Worm (Caenorhabditis elegans) whole organism, L4/young adult: ENCODE data around the gene W10G11.3.

Experiments
- W03F9.2 ChIP-seq: fragments of 150-350 bp; optimal IDR thresholded peaks from 2 replicates; lab custom pipeline; 2014; ENCODE audit warnings: missing biosample characterization, missing genetic modification characterization
- dao-5 ChIP-seq: sonication (generic microtip); optimal IDR thresholded peaks from 2 replicates; lab custom pipeline; 2016; ENCODE audit warnings: missing genotype, missing genetic modification characterization, moderate library complexity, missing compliant biosample characterization

DNA sequence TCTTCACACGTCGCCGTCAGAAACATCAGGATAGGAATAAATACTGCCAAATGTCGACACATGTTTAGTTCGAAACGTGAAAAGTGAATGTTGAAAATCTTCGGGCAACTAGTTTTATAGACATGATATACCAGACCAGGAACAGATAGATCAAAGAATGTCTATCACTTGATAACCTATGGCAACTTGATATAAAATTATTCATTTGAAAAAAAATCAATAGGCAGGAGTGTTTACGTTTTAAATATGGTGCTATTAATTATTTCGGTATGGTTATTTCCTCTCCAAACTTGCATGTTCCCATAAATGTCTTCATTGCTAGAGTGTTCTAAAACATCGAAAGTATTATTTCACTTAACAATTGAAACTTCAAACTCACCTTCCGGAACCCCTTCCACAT, 758 bp downstream of the W10G11.3 start, which contains the start of gene W10G11.2:
- no peak for TF ChIP-seq dao-5
- TF ChIP-seq W03F9.2 (tag; lab: Kevin White, UChicago): no peak
